Worm (Caenorhabditis elegans): ENCODE data around the gene C16C8.21.

The C16C8.21 gene

ce11 chrII:3447906-3448305 is at the start of gene C16C8.21:
Gene C16C8.21 (plus strand): TSS chrII:3448206.
- TF ChIP-seq dao-5 (tag; optimal IDR thresholded peaks at IDR 0.05) = no peak
- no peak for TF ChIP-seq W03F9.2 (tag; optimal IDR thresholded peaks at IDR 0.05)
- no peak for TF ChIP-seq him-1 (tag; optimal IDR thresholded peaks at IDR 0.05)

DNA sequence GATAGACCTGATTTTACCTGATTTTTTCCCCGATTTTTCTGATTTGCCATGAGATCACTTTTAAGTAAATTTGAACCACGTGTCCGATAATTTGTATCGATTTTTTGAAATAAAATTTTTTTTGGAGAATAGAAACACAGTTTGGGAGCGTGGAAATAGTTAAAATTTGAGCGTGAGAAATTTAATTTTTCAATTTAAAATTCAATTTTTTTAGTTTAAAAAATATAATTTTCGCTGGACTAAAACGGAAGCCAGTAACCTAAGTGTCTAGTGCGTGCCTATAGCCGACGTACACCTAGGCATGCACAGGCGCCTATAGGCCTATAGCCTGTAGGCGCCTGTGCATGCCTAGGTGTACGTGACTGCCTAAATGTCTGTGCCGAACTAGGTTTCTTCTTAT is 48.8 kb upstream of the C16C8.21 start, which contains the start of gene nep-9:
TSS of gene nep-9 (minus strand) at position 101 of the 400 bp plus-strand sequence.
- no peak for TF ChIP-seq W03F9.2 (tag; optimal IDR thresholded peaks at IDR 0.05)
- TF ChIP-seq him-1 (tag; optimal IDR thresholded peaks at IDR 0.05) = no peak
- TF ChIP-seq dao-5 (tag; optimal IDR thresholded peaks at IDR 0.05) = no peak

- no peak for TF ChIP-seq him-1 (tag; optimal IDR thresholded peaks at IDR 0.05)
- TF ChIP-seq dao-5 (tag; optimal IDR thresholded peaks at IDR 0.05) = no peak
- TF ChIP-seq W03F9.2 (tag; optimal IDR thresholded peaks at IDR 0.05) = no peak
Measured at ce11 chrII:3402854-3403253, 45.2 kb upstream of the C16C8.21 start, which contains the start of gene nep-10. Gene nep-10 (minus strand): TSS chrII:3402954.

ce11 chrII:3403535-3403934 is 44.5 kb upstream of the C16C8.21 start, which contains the start of gene nep-8:
Gene nep-8 (plus strand): TSS chrII:3403835.
- TF ChIP-seq him-1 (tag; optimal IDR thresholded peaks at IDR 0.05) (no peak), dao-5 (tag; optimal IDR thresholded peaks at IDR 0.05) (no peak), W03F9.2 (tag; optimal IDR thresholded peaks at IDR 0.05) (no peak)

DNA sequence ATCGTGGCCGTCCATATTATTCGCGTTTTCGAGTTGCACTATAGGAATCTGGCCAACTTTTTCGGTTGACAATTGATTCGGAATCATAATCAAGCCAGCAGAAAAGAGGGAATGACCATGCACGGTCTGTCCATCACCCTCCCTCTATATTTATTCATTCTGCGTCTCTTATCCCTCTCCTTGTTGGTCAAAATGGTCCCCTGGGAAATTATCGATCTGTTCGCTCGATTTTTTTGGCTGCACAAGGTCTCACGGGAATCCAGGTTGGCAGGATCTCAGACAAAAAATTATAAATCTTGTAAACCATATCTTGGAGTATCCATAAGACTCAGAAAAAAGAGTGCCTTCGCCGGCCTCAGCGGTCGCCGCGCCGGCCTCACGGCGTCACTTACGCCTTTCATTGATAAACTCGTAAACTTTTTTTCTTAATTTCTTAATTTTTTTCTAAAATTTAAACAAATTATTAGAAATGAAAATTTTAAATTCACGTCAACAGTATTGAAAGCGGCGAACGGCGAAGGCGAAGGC is 33.6 kb upstream of the C16C8.21 start, which contains the start of the genes F18A12.7 and F18A12.2:
TSS of gene F18A12.7 (minus strand) at position 101 of the 528 bp plus-strand sequence.
TSS of gene F18A12.2 (plus strand) at position 478 of the 528 bp plus-strand sequence.
- TF ChIP-seq dao-5 (tag; optimal IDR thresholded peaks at IDR 0.05) = no peak
- TF ChIP-seq W03F9.2 (tag; optimal IDR thresholded peaks at IDR 0.05) = no peak
- no peak for TF ChIP-seq him-1 (tag; optimal IDR thresholded peaks at IDR 0.05)

ce11 chrII:3416528-3416927 is 31.5 kb upstream of the C16C8.21 start, which contains the start of gene nep-6:
Gene nep-6 (plus strand): TSS chrII:3416828.
- TF ChIP-seq dao-5 (tag; optimal IDR thresholded peaks at IDR 0.05) (no peak), W03F9.2 (tag; optimal IDR thresholded peaks at IDR 0.05) (no peak), him-1 (tag; optimal IDR thresholded peaks at IDR 0.05) (no peak)

DNA sequence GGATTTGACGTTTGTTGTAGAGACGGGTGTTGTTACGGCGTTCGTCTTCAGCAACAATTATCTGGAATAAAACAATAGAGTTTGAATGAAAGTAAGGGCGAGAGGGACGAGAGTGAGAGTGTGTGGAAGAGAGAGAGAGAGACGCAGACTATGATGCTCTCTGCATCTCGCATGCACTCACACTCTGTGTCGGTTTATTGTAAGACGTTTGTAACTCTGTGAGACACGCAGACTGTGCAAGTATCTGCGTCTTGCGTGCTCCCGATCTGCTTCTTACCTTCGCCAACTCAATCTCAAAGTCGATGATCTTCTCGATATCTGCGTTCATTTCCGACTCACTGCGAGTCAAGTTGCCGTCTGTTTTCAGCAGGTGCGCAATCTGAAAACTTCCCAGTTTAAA is 25.1 kb upstream of the C16C8.21 start:
- no peak for TF ChIP-seq dao-5 (tag; optimal IDR thresholded peaks at IDR 0.05)
- TF ChIP-seq him-1 (tag; optimal IDR thresholded peaks at IDR 0.05) = no peak
- TF ChIP-seq W03F9.2 (tag; optimal IDR thresholded peaks at IDR 0.05) = no peak

- no peak for TF ChIP-seq dao-5 (tag; optimal IDR thresholded peaks at IDR 0.05)
- TF ChIP-seq him-1 (tag; optimal IDR thresholded peaks at IDR 0.05) = no peak
- TF ChIP-seq W03F9.2 (tag; optimal IDR thresholded peaks at IDR 0.05) = no peak
Measured at ce11 chrII:3425433-3425832, 22.6 kb upstream of the C16C8.21 start, which contains the start of gene nep-11. Gene nep-11 (minus strand): TSS chrII:3425533.

ce11 chrII:3428158-3428704 is 19.8 kb upstream of the C16C8.21 start:
- TF ChIP-seq W03F9.2 (tag; optimal IDR thresholded peaks at IDR 0.05) (no peak), him-1 (tag; optimal IDR thresholded peaks at IDR 0.05) (peak; percentile 84)

DNA sequence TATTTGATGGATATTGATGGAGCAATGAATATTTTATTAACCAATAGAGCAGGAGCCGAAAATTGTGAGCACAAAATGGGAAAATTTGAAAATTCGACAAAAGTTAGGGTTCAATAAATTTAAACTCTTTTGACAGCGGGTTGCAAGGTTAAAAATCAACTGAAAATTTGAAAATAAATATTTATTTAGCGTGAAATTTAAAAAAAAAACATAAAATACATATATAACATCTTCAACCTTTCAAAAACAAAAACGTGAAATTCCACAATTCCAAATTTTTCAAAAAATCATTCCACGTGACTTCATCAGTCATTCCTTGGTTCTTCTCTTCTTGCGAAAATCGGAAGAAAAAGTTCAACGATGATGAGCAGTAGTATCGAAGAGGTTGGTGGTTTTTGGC is 18.6 kb upstream of the C16C8.21 start, which contains the start of gene C16C8.18:
TSS of gene C16C8.18 (plus strand) at position 301 of the 400 bp plus-strand sequence.
- TF ChIP-seq him-1 (tag; optimal IDR thresholded peaks at IDR 0.05) (no peak), dao-5 (tag; optimal IDR thresholded peaks at IDR 0.05) (no peak), W03F9.2 (tag; optimal IDR thresholded peaks at IDR 0.05) (no peak)

ce11 chrII:3434893-3435503 is 13.0 kb upstream of the C16C8.21 start:
- no peak for TF ChIP-seq W03F9.2 (tag; optimal IDR thresholded peaks at IDR 0.05)
- TF ChIP-seq dao-5 (tag; optimal IDR thresholded peaks at IDR 0.05) = no peak
- no peak for TF ChIP-seq him-1 (tag; optimal IDR thresholded peaks at IDR 0.05)

DNA sequence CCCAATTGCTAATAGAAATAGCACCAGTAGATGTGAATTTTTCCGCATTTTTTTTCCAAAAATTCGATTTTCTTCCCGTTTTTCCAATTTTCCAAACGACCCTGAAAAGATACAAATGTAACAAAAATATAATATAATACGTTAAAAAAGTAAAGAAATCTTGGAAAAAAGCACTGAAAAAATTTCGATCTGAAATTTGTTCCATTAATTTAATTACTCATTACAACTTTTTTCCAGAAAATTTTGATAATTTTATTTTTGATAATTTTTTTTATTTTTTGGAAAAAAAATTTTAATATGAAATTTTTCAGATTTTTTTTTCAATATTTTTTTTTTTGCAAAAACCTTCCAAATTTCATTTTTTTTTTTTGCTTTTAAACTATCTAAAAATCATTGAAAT is 11.6 kb upstream of the C16C8.21 start, which contains the start of gene skpo-2:
TSS of gene skpo-2 (minus strand) at position 101 of the 400 bp plus-strand sequence.
- TF ChIP-seq dao-5 (tag; optimal IDR thresholded peaks at IDR 0.05) (no peak), him-1 (tag; optimal IDR thresholded peaks at IDR 0.05) (no peak), W03F9.2 (tag; optimal IDR thresholded peaks at IDR 0.05) (no peak)

DNA sequence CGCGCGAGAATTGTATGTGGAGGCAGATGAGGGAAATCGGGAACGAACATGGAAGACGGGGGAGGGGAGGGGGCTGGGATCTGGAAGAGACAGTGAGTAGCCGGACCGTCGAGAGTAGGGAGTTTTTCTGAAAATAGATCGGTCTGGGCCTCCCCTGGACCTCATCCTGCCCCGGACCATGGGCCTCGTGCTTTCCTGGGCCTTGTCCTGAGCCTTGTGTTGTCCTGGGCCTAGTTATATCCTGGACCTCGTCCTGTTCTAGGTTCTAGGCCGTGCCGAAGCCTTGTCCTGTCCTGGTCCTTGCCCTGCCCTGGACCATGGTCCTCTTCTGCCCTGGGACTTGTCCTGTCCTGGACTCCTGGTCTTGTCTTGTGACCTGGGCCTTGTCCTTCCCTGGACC is 10.6 kb upstream of the C16C8.21 start:
- no peak for TF ChIP-seq him-1 (tag; optimal IDR thresholded peaks at IDR 0.05)
- TF ChIP-seq dao-5 (tag; optimal IDR thresholded peaks at IDR 0.05) = no peak
- TF ChIP-seq W03F9.2 (tag; optimal IDR thresholded peaks at IDR 0.05) = no peak

DNA sequence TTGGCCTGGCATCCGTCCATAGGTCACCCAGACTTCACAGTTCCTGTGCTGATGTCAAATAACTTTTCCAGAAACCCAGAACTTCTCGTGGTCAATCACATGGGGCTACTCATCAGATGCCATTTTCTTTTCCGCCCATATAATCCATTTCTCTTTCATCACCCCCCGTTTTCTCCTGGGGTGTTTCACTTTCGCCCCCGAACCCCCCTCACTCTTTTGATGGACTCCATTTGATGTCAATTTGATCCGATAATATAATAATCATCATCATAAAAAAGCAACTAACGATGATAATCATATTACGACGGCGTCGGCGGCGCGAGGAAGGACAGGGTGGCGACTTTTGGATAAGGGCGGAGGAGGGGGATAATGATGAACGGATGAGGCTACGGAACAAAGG is 9.7 kb upstream of the C16C8.21 start:
- TF ChIP-seq dao-5 (tag; optimal IDR thresholded peaks at IDR 0.05) = no peak
- TF ChIP-seq him-1 (tag; optimal IDR thresholded peaks at IDR 0.05) = no peak
- TF ChIP-seq W03F9.2 (tag; optimal IDR thresholded peaks at IDR 0.05) = no peak

All from whole organism, L4/young adult.